Fruit fly (Drosophila melanogaster): ENCODE results near the gene CG13775.

CG13775 gene

DNA sequence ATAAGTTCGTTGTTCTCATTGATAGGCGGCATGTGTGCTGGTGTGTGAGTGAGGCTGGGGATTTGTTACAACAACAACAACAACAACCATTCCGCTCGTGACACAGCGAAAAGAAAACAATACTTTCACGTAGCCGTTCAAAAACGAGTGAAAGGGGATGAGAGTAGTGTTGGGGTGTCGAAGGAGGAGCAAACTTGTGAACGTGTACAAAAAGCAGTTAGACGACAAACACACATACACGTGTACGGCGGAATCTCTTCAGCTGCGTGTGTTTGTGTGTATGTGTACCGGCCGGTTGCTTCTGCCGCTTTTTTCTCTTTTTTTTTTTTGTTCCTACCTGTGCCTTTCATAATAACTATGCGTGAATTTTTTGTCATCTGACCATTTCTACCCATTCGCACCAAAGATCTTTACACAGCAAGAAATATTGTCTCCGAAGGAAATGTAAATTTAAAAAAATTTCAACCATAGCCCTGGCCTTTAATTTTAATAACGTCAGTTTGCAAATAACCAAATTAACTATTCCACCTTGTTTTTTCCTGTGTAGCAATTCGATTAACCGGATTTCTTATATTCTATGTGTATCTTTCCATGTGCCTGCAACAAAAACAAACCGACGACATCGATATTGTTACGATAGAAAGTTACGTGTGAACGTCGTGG is 34.5 kb downstream of the CG13775 start (continued):
- TF ChIP-seq dm (GFP tag; optimal IDR thresholded peaks at IDR 0.05) (peak; percentile 23), CG42726 (GFP tag; IDR thresholded peaks at IDR 0.05; ENCODE audit: partially characterized antibody) (no peak), CG3847 (GFP tag; IDR thresholded peaks at IDR 0.05) (no peak), row (GFP tag; IDR thresholded peaks at IDR 0.05) (peak; percentile 75; the same call in 2 of the 3 replicates), CG3065 (GFP tag; optimal IDR thresholded peaks at IDR 0.05) (no peak), Ets65A (GFP tag) (peak; percentile 96), CG2202 (tag; optimal IDR thresholded peaks at IDR 0.05) (peak; percentile 43), CG4424 (GFP tag; optimal IDR thresholded peaks at IDR 0.05) (peak; percentile 74), chif (GFP tag; optimal IDR thresholded peaks at IDR 0.05) (peak; percentile 67 to 75), CG6175 (GFP tag; IDR thresholded peaks at IDR 0.05) (no peak), CG9797 (GFP tag; optimal IDR thresholded peaks at IDR 0.05) (no peak), kay (GFP tag; optimal IDR thresholded peaks at IDR 0.05) (peak; percentile 5), MESR4 (GFP tag; optimal IDR thresholded peaks at IDR 0.05) (no peak), CG12391 (tag; optimal IDR thresholded peaks at IDR 0.05) (peak; percentile 79), Kr (GFP tag; optimal IDR thresholded peaks at IDR 0.05) (no peak), CG1603 (tag; optimal IDR thresholded peaks at IDR 0.05) (peak; percentile 81), CG6791 (GFP tag; IDR thresholded peaks at IDR 0.05; ENCODE audit: partially characterized antibody) (no peak), CG4854 (GFP tag; optimal IDR thresholded peaks at IDR 0.05) (peak; percentile 37), CG16779 (GFP tag; IDR thresholded peaks at IDR 0.05) (peak; percentile 76), cg (GFP tag; optimal IDR thresholded peaks at IDR 0.05) (peak; percentile 90), CG2712 (tag; optimal IDR thresholded peaks at IDR 0.05) (peak; percentile 78), CG10147 (GFP tag; optimal IDR thresholded peaks at IDR 0.05) (peak; percentile 57), Optix (GFP tag; IDR thresholded peaks at IDR 0.05) (no peak; the same call in 1 of the 3 replicates), Ptx1 (GFP tag; IDR thresholded peaks at IDR 0.05) (no peak), cas (GFP tag; IDR thresholded peaks at IDR 0.05) (no peak), Neu2 (GFP tag; optimal IDR thresholded peaks at IDR 0.05; ENCODE audit: borderline replicate concordance) (peak; percentile 80), CG17568 (GFP tag; optimal IDR thresholded peaks at IDR 0.05) (peak; percentile 77), CG17612 (GFP tag; IDR thresholded peaks at IDR 0.05) (no peak), Ssrp (tag; optimal IDR thresholded peaks at IDR 0.05) (peak; percentile 69), Hmx (GFP tag; optimal IDR thresholded peaks at IDR 0.05) (no peak), CG9727 (GFP tag; optimal IDR thresholded peaks at IDR 0.05) (peak; percentile 71), CG14710 (tag; optimal IDR thresholded peaks at IDR 0.05) (peak; percentile 60), sr (GFP tag; IDR thresholded peaks at IDR 0.05) (no peak), MTF-1 (GFP tag; optimal IDR thresholded peaks at IDR 0.05; ENCODE audit: borderline replicate concordance) (no peak), CG12071 (GFP tag; optimal IDR thresholded peaks at IDR 0.05) (no peak), CG2889 (GFP tag; IDR thresholded peaks at IDR 0.05) (no peak), CG8359 (GFP tag; optimal IDR thresholded peaks at IDR 0.05; ENCODE audit: borderline replicate concordance) (no peak), cato (GFP tag; optimal IDR thresholded peaks at IDR 0.05; ENCODE audit: borderline replicate concordance) (peak; percentile 8), CG4360 (GFP tag; IDR thresholded peaks at IDR 0.05) (peak; percentile 96), pb (GFP tag; optimal IDR thresholded peaks at IDR 0.05) (no peak), fru (optimal IDR thresholded peaks at IDR 0.05) (no peak), MBD-R2 (GFP tag; IDR thresholded peaks at IDR 0.05) (0 out of 2 replicates have a peak, but pooled peaks have one; percentile 6), Hey (tag; optimal IDR thresholded peaks at IDR 0.05) (no peak), bowl (GFP tag; IDR thresholded peaks at IDR 0.05) (peak; percentile 43; the same call in 1 of the 2 replicates), dan (GFP tag; IDR thresholded peaks at IDR 0.05) (no peak), CG10462 (GFP tag; optimal IDR thresholded peaks at IDR 0.05) (peak; percentile 46), CG13123 (GFP tag; optimal IDR thresholded peaks at IDR 0.05) (peak; percentile 19), gfzf (GFP tag; optimal IDR thresholded peaks at IDR 0.05) (no peak), prd (optimal IDR thresholded peaks at IDR 0.05) (no peak), prd (GFP tag; IDR thresholded peaks at IDR 0.05) (no peak; the same call in 1 of the 3 replicates), Side (GFP tag; optimal IDR thresholded peaks at IDR 0.05) (peak; percentile 73)

All from whole organism, embryonic.